Worm (Caenorhabditis elegans) whole organism, early embryonic: ENCODE data around the gene sri-24.

Source experiments
- B0310.2 ChIP-seq: sonication (generic microtip); optimal IDR thresholded peaks from 2 replicates; lab custom pipeline; 2016; ENCODE audit warnings: mild to moderate bottlenecking, missing genetic modification characterization, missing compliant biosample characterization
- ama-1 ChIP-seq: fragments of 150-350 bp; optimal IDR thresholded peaks from 2 replicates; lab custom pipeline; 2014
- ceh-36 ChIP-seq: sonication (generic microtip); optimal IDR thresholded peaks from 2 replicates; lab custom pipeline; 2016; ENCODE audit warnings: missing genetic modification characterization, inconsistent platforms, missing compliant biosample characterization
- flt-1 ChIP-seq: fragments of 200-800 bp; sonication (Bioruptor generic); IDR thresholded peaks from 2 replicates; pipeline ENCODE4 v1.3.6; 2022; ENCODE audit warnings: missing genetic modification characterization, missing compliant biosample characterization
- tbx-11 ChIP-seq: fragments of 200-800 bp; sonication (Bioruptor generic); IDR thresholded peaks from 2 replicates; pipeline ENCODE4 v1.3.6; 2022; ENCODE audit warnings: missing genetic modification characterization, missing compliant biosample characterization
- tbx-37 ChIP-seq: fragments of 200-800 bp; sonication (Bioruptor generic); conservative IDR thresholded peaks from 2 replicates; pipeline ENCODE4 v1.3.6; 2022; ENCODE audit warnings: missing genetic modification reagents, missing genetic modification characterization, missing compliant biosample characterization
- tra-4 ChIP-seq: sonication (generic microtip); optimal IDR thresholded peaks from 2 replicates; lab custom pipeline; 2017; ENCODE audit warnings: missing genetic modification characterization, missing compliant biosample characterization

DNA sequence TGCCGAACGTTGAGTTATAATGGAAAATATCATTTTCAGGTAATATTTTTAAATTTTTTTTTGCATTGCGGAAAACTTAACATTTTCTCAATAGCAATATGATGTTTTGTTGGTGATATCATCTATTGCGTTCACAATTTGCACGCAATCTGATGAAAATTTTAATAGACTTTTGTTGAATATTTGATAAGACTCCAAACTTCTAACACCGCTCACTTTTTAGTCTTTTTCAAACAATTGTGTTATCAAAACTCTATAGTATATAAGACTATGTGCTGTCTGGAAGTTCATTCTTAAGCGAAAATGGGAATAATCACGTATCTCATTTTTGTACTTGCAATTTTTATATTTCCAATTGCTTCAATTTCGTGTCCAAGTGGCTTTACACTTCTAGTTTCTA, 36.5 kb upstream of the sri-24 start, which contains the start of gene clec-47:
- TF ChIP-seq tra-4 (tag; lab: Kevin White, UChicago), result no peak
- TF ChIP-seq ceh-36 (tag; lab: Kevin White, UChicago), result no peak
- no peak for TF ChIP-seq tbx-11 (GFP tag; lab: Robert Waterston, UW)
- no peak for TF ChIP-seq ama-1
- TF ChIP-seq flt-1, result no peak
- no peak for TF ChIP-seq B0310.2 (tag; lab: Kevin White, UChicago)
- TF ChIP-seq tbx-37 (GFP tag; lab: Robert Waterston, UW), result no peak
